In genomic region chr3R:10150555-10150954, dm6 we compare ENCODE assay signal across 1 fruit fly cellular context.
A peak's percentile ranks its signal among the peaks of the same experiment; 100 is the strongest.
TF ChIP-seq lines count a peak whose summit lies in the region.

No protein-coding gene starts in this region.

TF ChIP-seq in whole organism, embryonic, 481 proteins besides CTCF, POLR2A, EP300 and RAD21 (continued from another document):
- TF ChIP-seq CG17328 (GFP tag; IDR thresholded peaks at IDR 0.05; lab: Robert Waterston, UW): no peak
- TF ChIP-seq CG6689 (GFP tag; IDR thresholded peaks at IDR 0.05; lab: Robert Waterston, UW): peak; percentile 37; the same call in 1 of the 2 replicates
- TF ChIP-seq CG2875 (GFP tag; optimal IDR thresholded peaks at IDR 0.05; lab: Kevin White, UChicago): peak; percentile 52
- TF ChIP-seq bsh (GFP tag; optimal IDR thresholded peaks at IDR 0.05; lab: Kevin White, UChicago): peak in 1 of 2 experiments; percentile 12
- TF ChIP-seq sens-2 (GFP tag; IDR thresholded peaks at IDR 0.05; lab: Robert Waterston, UW): peak; percentile 24; the same call in 1 of the 2 replicates
- TF ChIP-seq CG1792 (GFP tag; optimal IDR thresholded peaks at IDR 0.05; lab: Kevin White, UChicago): peak; percentile 30
- peak; percentile 5 for TF ChIP-seq CG3163 (GFP tag; optimal IDR thresholded peaks at IDR 0.05; lab: Kevin White, UChicago)
- TF ChIP-seq hkb (optimal IDR thresholded peaks at IDR 0.05; lab: Kevin White, UChicago): no peak
- TF ChIP-seq hkb (GFP tag; IDR thresholded peaks at IDR 0.05; lab: Robert Waterston, UW): peak; percentile 63
- no peak for TF ChIP-seq gt (GFP tag; IDR thresholded peaks at IDR 0.05; lab: Robert Waterston, UW)
- TF ChIP-seq ase (GFP tag; IDR thresholded peaks at IDR 0.05; lab: Robert Waterston, UW): 0 out of 3 replicates have a peak, but pooled peaks have one; percentile 10
- TF ChIP-seq HmgD (GFP tag; optimal IDR thresholded peaks at IDR 0.05; lab: Kevin White, UChicago): no peak
- TF ChIP-seq klu (GFP tag; IDR thresholded peaks at IDR 0.05; lab: Robert Waterston, UW): no peak
- TF ChIP-seq CG12071 (GFP tag; optimal IDR thresholded peaks at IDR 0.05; lab: Kevin White, UChicago): peak; percentile 6
- TF ChIP-seq Asciz (GFP tag; optimal IDR thresholded peaks at IDR 0.05; lab: Kevin White, UChicago): peak; percentile 10
- no peak for TF ChIP-seq Nf-YA (GFP tag; IDR thresholded peaks at IDR 0.05; lab: Robert Waterston, UW)
- peak; percentile 43 for TF ChIP-seq Med (GFP tag; lab: Kevin White, UChicago)
- TF ChIP-seq CG4360 (GFP tag; IDR thresholded peaks at IDR 0.05; lab: Robert Waterston, UW): peak; percentile 53
- peak; percentile 44 for TF ChIP-seq CG17359 (tag; optimal IDR thresholded peaks at IDR 0.05; lab: Kevin White, UChicago)
- no peak for TF ChIP-seq Dp (GFP tag; optimal IDR thresholded peaks at IDR 0.05; lab: Kevin White, UChicago)
- TF ChIP-seq wek (GFP tag; optimal IDR thresholded peaks at IDR 0.05; lab: Kevin White, UChicago): peak; percentile 49
- TF ChIP-seq seq (GFP tag; IDR thresholded peaks at IDR 0.05; lab: Robert Waterston, UW): peak; percentile 37; the same call in 1 of the 2 replicates
- TF ChIP-seq CG14050 (GFP tag; IDR thresholded peaks at IDR 0.05; lab: Robert Waterston, UW): peak; percentile 49; the same call in 1 of the 3 replicates
- 0 out of 2 replicates have a peak, but pooled peaks have one; percentile 53 for TF ChIP-seq CG5953 (GFP tag; IDR thresholded peaks at IDR 0.05; lab: Robert Waterston, UW)
- peak; percentile 19 for TF ChIP-seq fd64A (GFP tag; optimal IDR thresholded peaks at IDR 0.05; lab: Kevin White, UChicago)
- no peak for TF ChIP-seq sna (GFP tag; IDR thresholded peaks at IDR 0.05; lab: Robert Waterston, UW; ENCODE audit: partially characterized antibody)
TF ChIP-seq in whole organism, embryonic: peak in this region for 53.
